Fruit fly (Drosophila melanogaster) whole organism, pupa: Measurements from ENCODE around the gene CG10694.

Source experiments
- CG12605 ChIP-seq: fragments of 200-800 bp; sonication (Bioruptor generic); IDR thresholded peaks from 2 replicates; pipeline ENCODE4 v1.3.6; 2022; ENCODE audit warnings: missing biosample characterization, missing genetic modification characterization
- CG13204 ChIP-seq: fragments of 200-800 bp; sonication (Bioruptor generic); optimal IDR thresholded peaks from 2 replicates; lab custom pipeline; 2018; ENCODE audit warnings: missing biosample characterization, mild to moderate bottlenecking, missing genetic modification characterization, moderate library complexity
- CG14655 ChIP-seq: fragments of 200-800 bp; sonication (Bioruptor generic); optimal IDR thresholded peaks from 3 replicates; lab custom pipeline; 2017; ENCODE audit warnings: mild to moderate bottlenecking, missing biosample characterization, missing genetic modification reagents, missing genetic modification characterization
- CG17806 ChIP-seq: fragments of 200-800 bp; sonication (Bioruptor generic); optimal IDR thresholded peaks from 2 replicates; lab custom pipeline; 2018; ENCODE audit warnings: missing biosample characterization, mild to moderate bottlenecking, missing genetic modification characterization, moderate library complexity
- CG34367 ChIP-seq: fragments of 200-800 bp; sonication (Bioruptor generic); optimal IDR thresholded peaks from 2 replicates; lab custom pipeline; 2018; ENCODE audit warnings: missing biosample characterization, mild to moderate bottlenecking, missing genetic modification characterization
- CG8159 ChIP-seq: fragments of 200-800 bp; sonication (Bioruptor generic); optimal IDR thresholded peaks from 3 replicates; lab custom pipeline; 2018; ENCODE audit warnings: missing biosample characterization, mild to moderate bottlenecking, missing genetic modification characterization, moderate library complexity
- CG9948 ChIP-seq: fragments of 200-800 bp; sonication (Bioruptor generic); optimal IDR thresholded peaks from 2 replicates; lab custom pipeline; 2018; ENCODE audit warnings: missing biosample characterization, mild to moderate bottlenecking, missing genetic modification characterization, moderate library complexity
- D1 ChIP-seq: fragments of 200-800 bp; sonication (Bioruptor generic); optimal IDR thresholded peaks from 2 replicates; lab custom pipeline; 2018; ENCODE audit warnings: missing biosample characterization, mild to moderate bottlenecking, missing genetic modification characterization, moderate library complexity
- EcR ChIP-seq: fragments of 200-800 bp; sonication (Bioruptor generic); optimal IDR thresholded peaks from 3 replicates; lab custom pipeline; 2019; ENCODE audit warnings: missing biosample characterization, missing genetic modification characterization, mild to moderate bottlenecking, moderate library complexity, missing genetic modification reagents
- Pif1A ChIP-seq: fragments of 200-800 bp; sonication (Bioruptor generic); optimal IDR thresholded peaks from 3 replicates; lab custom pipeline; 2016; ENCODE audit warnings: missing biosample characterization, missing genetic modification characterization
- Pif1B ChIP-seq: fragments of 200-800 bp; sonication (Bioruptor generic); optimal IDR thresholded peaks from 3 replicates; lab custom pipeline; 2016; ENCODE audit warnings: missing biosample characterization, missing genetic modification characterization
- Snoo ChIP-seq: fragments of 200-800 bp; sonication (Bioruptor generic); optimal IDR thresholded peaks from 3 replicates; lab custom pipeline; 2017; ENCODE audit warnings: missing biosample characterization, mild to moderate bottlenecking, missing genetic modification characterization, inconsistent platforms
- gl ChIP-seq: fragments of 200-800 bp; sonication (Bioruptor generic); optimal IDR thresholded peaks from 2 replicates; lab custom pipeline; 2018; ENCODE audit warnings: missing biosample characterization, mild to moderate bottlenecking, missing genetic modification characterization

- TF ChIP-seq CG9948 (tag; lab: Kevin White, UChicago) (no peak), CG13204 (GFP tag; lab: Kevin White, UChicago) (no peak), CG14655 (GFP tag; lab: Kevin White, UChicago) (no peak), Pif1A (GFP tag; lab: Kevin White, UChicago) (no peak), Pif1B (GFP tag; lab: Kevin White, UChicago) (no peak), CG17806 (tag; lab: Kevin White, UChicago) (no peak), CG34367 (tag; lab: Kevin White, UChicago) (no peak), CG8159 (tag; lab: Kevin White, UChicago) (no peak), Snoo (tag; lab: Kevin White, UChicago) (no peak), CG12605 (GFP tag; lab: Robert Waterston, UW) (no peak), D1 (no peak), gl (no peak), EcR (GFP tag; lab: Kevin White, UChicago) (no peak)
These were observed 31.6 kb downstream of the CG10694 start for dm6 chr3R:24138478-24139455.
